Fruit fly (Drosophila melanogaster): ENCODE results near the gene CG31915.

Gene CG31915

DNA sequence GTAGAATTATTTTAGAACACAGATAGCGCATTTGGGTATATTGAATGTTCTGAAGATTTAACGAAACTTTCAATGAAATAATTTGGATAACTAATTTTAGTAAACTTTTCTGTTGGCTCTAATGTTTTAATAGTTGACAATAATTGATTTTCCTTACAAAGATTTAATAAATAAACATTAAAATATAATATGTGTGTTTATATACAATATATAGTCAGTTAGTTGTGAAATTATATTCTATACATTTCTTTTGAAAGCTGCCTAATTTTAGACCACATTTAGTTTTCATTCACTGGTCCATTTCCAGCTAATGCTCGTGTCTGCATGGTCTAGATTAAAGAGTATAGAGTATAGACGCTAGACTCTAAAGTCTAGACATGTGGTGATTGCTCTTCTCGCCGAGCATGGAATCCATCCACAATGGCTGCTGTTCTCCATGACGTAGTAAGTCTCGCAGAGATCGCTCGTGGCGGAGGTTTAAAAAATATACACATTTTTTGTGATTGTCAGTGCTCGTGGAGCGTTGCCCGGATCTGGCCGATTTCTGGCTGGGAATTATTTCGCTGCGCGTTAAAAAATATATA is 31.0 kb downstream of the CG31915 start, which contains the start of gene GluRIIB:
TSS of gene GluRIIB (plus strand) at position 534 of the 584 bp plus-strand sequence.
- TF ChIP-seq cas (GFP tag; IDR thresholded peaks at IDR 0.05) (no peak), lmd (GFP tag; IDR thresholded peaks at IDR 0.05) (no peak), Dad (GFP tag; optimal IDR thresholded peaks at IDR 0.05) (no peak), Awh (GFP tag; IDR thresholded peaks at IDR 0.05) (no peak), CG14014 (GFP tag; IDR thresholded peaks at IDR 0.05) (no peak), HLH54F (GFP tag; optimal IDR thresholded peaks at IDR 0.05) (no peak), CG12769 (tag; optimal IDR thresholded peaks at IDR 0.05) (peak; percentile 2), CG12391 (tag; optimal IDR thresholded peaks at IDR 0.05) (peak; percentile 8), CG11695 (GFP tag; IDR thresholded peaks at IDR 0.05) (no peak), ato (GFP tag; IDR thresholded peaks at IDR 0.05; ENCODE audit: partially characterized antibody) (no peak), kah (GFP tag; optimal IDR thresholded peaks at IDR 0.05) (no peak), CG7839 (tag; optimal IDR thresholded peaks at IDR 0.05) (peak; percentile 26), lola (GFP tag; optimal IDR thresholded peaks at IDR 0.05) (no peak), pho (GFP tag; optimal IDR thresholded peaks at IDR 0.05) (no peak), Mad (GFP tag; optimal IDR thresholded peaks at IDR 0.05) (no peak), CG13287 (GFP tag; IDR thresholded peaks at IDR 0.05; ENCODE audit: partially characterized antibody) (no peak), PHDP (tag; optimal IDR thresholded peaks at IDR 0.05) (no peak), dan (GFP tag; IDR thresholded peaks at IDR 0.05) (no peak), sob (GFP tag; IDR thresholded peaks at IDR 0.05) (no peak), grau (tag; optimal IDR thresholded peaks at IDR 0.05) (peak; percentile 40), CG9215 (GFP tag; IDR thresholded peaks at IDR 0.05) (no peak), klu (GFP tag; IDR thresholded peaks at IDR 0.05) (no peak), mirr (GFP tag; optimal IDR thresholded peaks at IDR 0.05) (no peak), CG31441 (GFP tag; IDR thresholded peaks at IDR 0.05) (peak; percentile 4; the same call in 1 of the 2 replicates), Drgx (GFP tag; IDR thresholded peaks at IDR 0.05) (no peak), CG7928 (GFP tag; optimal IDR thresholded peaks at IDR 0.05) (no peak), sqz (GFP tag; optimal IDR thresholded peaks at IDR 0.05) (no peak), nmo (GFP tag; optimal IDR thresholded peaks at IDR 0.05) (peak; percentile 39), az2 (GFP tag; optimal IDR thresholded peaks at IDR 0.05) (no peak), lilli (GFP tag; optimal IDR thresholded peaks at IDR 0.05) (no peak), tgo (GFP tag; IDR thresholded peaks at IDR 0.05) (no peak), CG12299 (tag; optimal IDR thresholded peaks at IDR 0.05) (no peak), CG10431 (GFP tag; optimal IDR thresholded peaks at IDR 0.05) (no peak), NC2α (GFP tag; optimal IDR thresholded peaks at IDR 0.05) (no peak), Dek (tag; optimal IDR thresholded peaks at IDR 0.05) (no peak), CG12219 (GFP tag; optimal IDR thresholded peaks at IDR 0.05) (no peak), CG10147 (GFP tag; optimal IDR thresholded peaks at IDR 0.05) (no peak), CG8924 (tag; optimal IDR thresholded peaks at IDR 0.05) (peak; percentile 25), CG2116 (GFP tag; optimal IDR thresholded peaks at IDR 0.05) (no peak), CG31224 (GFP tag; IDR thresholded peaks at IDR 0.05) (no peak), Sox102F (GFP tag; optimal IDR thresholded peaks at IDR 0.05) (peak; percentile 43), aop (GFP tag; IDR thresholded peaks at IDR 0.05) (no peak), CG11398 (GFP tag; optimal IDR thresholded peaks at IDR 0.05) (no peak), cwo (GFP tag; optimal IDR thresholded peaks at IDR 0.05) (no peak), CG10543 (GFP tag; optimal IDR thresholded peaks at IDR 0.05) (peak; percentile 34), CG12659 (GFP tag; optimal IDR thresholded peaks at IDR 0.05) (no peak), Med (GFP tag) (peak; percentile 43), bsh (GFP tag; optimal IDR thresholded peaks at IDR 0.05) (peak in 1 of 2 experiments; percentile 40), Kr (GFP tag; optimal IDR thresholded peaks at IDR 0.05) (no peak), twi (tag; optimal IDR thresholded peaks at IDR 0.05) (peak; percentile 23)
